Fruit fly (Drosophila melanogaster) whole organism, embryonic: ENCODE measurements around the gene Oseg1.

Source experiments
- Ada2b ChIP-seq: fragments of 200-800 bp; sonication (Bioruptor generic); IDR thresholded peaks from 2 replicates; pipeline ENCODE4 v1.3.6; 2022; ENCODE audit warnings: missing biosample characterization, missing genetic modification characterization
- Atf3 ChIP-seq: fragments of 200-800 bp; sonication (Bioruptor generic); optimal IDR thresholded peaks from 3 replicates; lab custom pipeline; 2016; ENCODE audit warnings: missing biosample characterization, missing genetic modification characterization
- Blimp-1 ChIP-seq: fragments of 200-800 bp; sonication (Bioruptor generic); optimal IDR thresholded peaks from 3 replicates; lab custom pipeline; 2018; ENCODE audit warnings: missing biosample characterization, missing genetic modification characterization, mild to moderate bottlenecking, moderate library complexity, missing genetic modification reagents
- CG10267 ChIP-seq: fragments of 200-800 bp; sonication (Bioruptor generic); optimal IDR thresholded peaks from 2 replicates; lab custom pipeline; 2018; ENCODE audit warnings: missing biosample characterization, mild to moderate bottlenecking, missing genetic modification characterization, moderate library complexity
- CG10274 ChIP-seq: fragments of 200-800 bp; sonication (Bioruptor generic); optimal IDR thresholded peaks from 3 replicates; lab custom pipeline; 2017; ENCODE audit warnings: missing biosample characterization, mild to moderate bottlenecking, missing genetic modification characterization
- CG10431 ChIP-seq: fragments of 200-800 bp; sonication (Bioruptor generic); optimal IDR thresholded peaks from 3 replicates; lab custom pipeline; 2018; ENCODE audit warnings: missing biosample characterization, mild to moderate bottlenecking, missing genetic modification characterization
- CG15269 ChIP-seq: fragments of 200-800 bp; sonication (Bioruptor generic); optimal IDR thresholded peaks from 2 replicates; lab custom pipeline; 2018; ENCODE audit warnings: missing biosample characterization, mild to moderate bottlenecking, missing genetic modification characterization, moderate library complexity
- CG1603 ChIP-seq: fragments of 200-800 bp; sonication (Bioruptor generic); optimal IDR thresholded peaks from 2 replicates; lab custom pipeline; 2019; ENCODE audit warnings: missing biosample characterization, mild to moderate bottlenecking, missing genetic modification characterization, moderate library complexity
- CG18476 ChIP-seq: fragments of 200-800 bp; sonication (Bioruptor generic); optimal IDR thresholded peaks from 2 replicates; lab custom pipeline; 2016; ENCODE audit warnings: missing biosample characterization, mild to moderate bottlenecking, missing genetic modification characterization
- CG18599 ChIP-seq: fragments of 200-800 bp; sonication (Bioruptor generic); optimal IDR thresholded peaks from 3 replicates; lab custom pipeline; 2017; ENCODE audit warnings: missing biosample characterization, missing genetic modification characterization, mild to moderate bottlenecking, moderate library complexity, missing genetic modification reagents
- CG2120 ChIP-seq: fragments of 200-800 bp; sonication (Bioruptor generic); optimal IDR thresholded peaks from 3 replicates; lab custom pipeline; 2016; ENCODE audit warnings: missing biosample characterization, missing genetic modification characterization
- CG32532 ChIP-seq: fragments of 200-800 bp; sonication (Bioruptor generic); IDR thresholded peaks from 2 replicates; pipeline ENCODE4 v1.3.6; 2022; ENCODE audit warnings: missing biosample characterization, missing genetic modification characterization
- CG34376 ChIP-seq: fragments of 200-800 bp; sonication (Bioruptor generic); optimal IDR thresholded peaks from 2 replicates; lab custom pipeline; 2018; ENCODE audit warnings: missing biosample characterization, mild to moderate bottlenecking, missing genetic modification characterization
- CG3726 ChIP-seq: fragments of 200-800 bp; sonication (Bioruptor generic); IDR thresholded peaks from 3 replicates; pipeline ENCODE4, ENCODE4 v1.3.6; 2022; ENCODE audit warnings: missing biosample characterization, missing genetic modification characterization
- CG4404 ChIP-seq: fragments of 200-800 bp; sonication (Bioruptor generic); IDR thresholded peaks from 2 replicates; pipeline ENCODE4 v1.3.6; 2022; ENCODE audit warnings: missing biosample characterization, missing genetic modification characterization
- CG6272 ChIP-seq: fragments of 200-800 bp; sonication (Bioruptor generic); IDR thresholded peaks from 2 replicates; pipeline ENCODE4 v1.3.6; 2022; ENCODE audit warnings: missing biosample characterization, missing genetic modification characterization
- CG9609 ChIP-seq: fragments of 200-800 bp; sonication (Bioruptor generic); optimal IDR thresholded peaks from 3 replicates; lab custom pipeline; 2016; ENCODE audit warnings: missing biosample characterization, missing genetic modification characterization
- D19B ChIP-seq: fragments of 200-800 bp; sonication (Bioruptor generic); optimal IDR thresholded peaks from 2 replicates; lab custom pipeline; 2017; ENCODE audit warnings: missing biosample characterization, mild to moderate bottlenecking, missing genetic modification characterization
- E2f2 ChIP-seq: fragments of 200-800 bp; sonication (Bioruptor generic); IDR thresholded peaks from 2 replicates; pipeline ENCODE4 v1.3.6; 2022; ENCODE audit warnings: missing biosample characterization, missing genetic modification characterization
- Gsc ChIP-seq: fragments of 200-800 bp; sonication (Bioruptor generic); IDR thresholded peaks from 2 replicates; pipeline ENCODE4 v1.3.6; 2022; ENCODE audit warnings: missing biosample characterization, missing genetic modification characterization
- H2.0 ChIP-seq: fragments of 200-800 bp; sonication (Bioruptor generic); IDR thresholded peaks from 2 replicates; pipeline ENCODE4 v1.3.6; 2022; ENCODE audit warnings: missing biosample characterization, missing genetic modification characterization
- Hand ChIP-seq: fragments of 200-800 bp; sonication (Bioruptor generic); optimal IDR thresholded peaks from 2 replicates; lab custom pipeline; 2017; ENCODE audit warnings: mild to moderate bottlenecking, missing biosample characterization, missing genetic modification reagents, missing genetic modification characterization
- Hey ChIP-seq: fragments of 200-800 bp; sonication (Bioruptor generic); optimal IDR thresholded peaks from 3 replicates; lab custom pipeline; 2018; ENCODE audit warnings: missing biosample characterization, mild to moderate bottlenecking, missing genetic modification characterization
- Jarid2 ChIP-seq: fragments of 200-800 bp; sonication (Bioruptor generic); optimal IDR thresholded peaks from 3 replicates; lab custom pipeline; 2017; ENCODE audit warnings: mild to moderate bottlenecking, missing biosample characterization, missing genetic modification reagents, missing genetic modification characterization
- Lim3 ChIP-seq: fragments of 200-800 bp; sonication (Bioruptor generic); IDR thresholded peaks from 2 replicates; pipeline ENCODE4 v1.3.6; 2022; ENCODE audit warnings: missing biosample characterization, missing genetic modification characterization
- Med ChIP-seq: fragments of 200-800 bp; sonication (Bioruptor generic); peaks from one replicate; lab custom pipeline; 2016; ENCODE audit warnings: missing biosample characterization, missing genetic modification characterization, mild to moderate bottlenecking, inconsistent platforms, moderate library complexity
- Sry-δ ChIP-seq: fragments of 200-800 bp; sonication (Bioruptor generic); optimal IDR thresholded peaks from 2 replicates; lab custom pipeline; 2016; ENCODE audit warnings: missing biosample characterization, missing genetic modification characterization
- Taf1 ChIP-seq: fragments of 200-800 bp; sonication (Bioruptor generic); IDR thresholded peaks from 2 replicates; pipeline ENCODE4 v1.3.6; 2022; ENCODE audit warnings: missing biosample characterization, missing genetic modification characterization
- Vsx1 ChIP-seq: fragments of 200-800 bp; sonication (Bioruptor generic); optimal IDR thresholded peaks from 2 replicates; lab custom pipeline; 2017; ENCODE audit warnings: missing biosample characterization, mild to moderate bottlenecking, missing genetic modification characterization, missing genetic modification reagents
- ato ChIP-seq: fragments of 200-800 bp; sonication (Bioruptor generic); IDR thresholded peaks from 2 replicates; pipeline ENCODE4 v1.3.6; 2022; ENCODE audit warnings: missing biosample characterization, missing genetic modification characterization; ENCODE audit not compliant: partially characterized antibody
- bigmax ChIP-seq: fragments of 200-800 bp; sonication (Bioruptor generic); optimal IDR thresholded peaks from 2 replicates; lab custom pipeline; 2018; ENCODE audit warnings: missing biosample characterization, mild to moderate bottlenecking, missing genetic modification characterization
- croc ChIP-seq: fragments of 200-800 bp; sonication (Bioruptor generic); conservative IDR thresholded peaks from 3 replicates; pipeline ENCODE4 v1.3.6; 2022; ENCODE audit warnings: missing biosample characterization, missing genetic modification characterization
- eyg ChIP-seq: fragments of 200-800 bp; sonication (Bioruptor generic); optimal IDR thresholded peaks from 3 replicates; lab custom pipeline; 2016; ENCODE audit warnings: missing biosample characterization, missing genetic modification characterization
- gsb ChIP-seq: fragments of 200-800 bp; sonication (Bioruptor generic); IDR thresholded peaks from 2 replicates; pipeline ENCODE4 v1.3.6; 2022; ENCODE audit warnings: missing biosample characterization, missing genetic modification characterization
- hkb ChIP-seq, 2 experiments: fragments of 200-800 bp in 1 of 2; fragments of >200 bp in 1 of 2; sonication (Bioruptor generic) in 1 of 2; IDR thresholded peaks in 1 of 2; optimal IDR thresholded peaks in 1 of 2; 2 replicates each; pipeline versions ENCODE4 v1.3.6 to Lab custom; 2017 to 2022; ENCODE audit warnings: missing biosample characterization in 1 of 2, missing genetic modification characterization in 1 of 2
- kni ChIP-seq: fragments of 200-800 bp; sonication (Bioruptor generic); optimal IDR thresholded peaks from 3 replicates; lab custom pipeline; 2017; ENCODE audit warnings: mild to moderate bottlenecking, missing biosample characterization, missing genetic modification reagents, missing genetic modification characterization
- lab ChIP-seq: fragments of 200-800 bp; sonication (Bioruptor generic); optimal IDR thresholded peaks from 3 replicates; lab custom pipeline; 2017; ENCODE audit warnings: missing biosample characterization, missing genetic modification characterization, mild to moderate bottlenecking, moderate library complexity, missing genetic modification reagents
- phol ChIP-seq: fragments of 200-800 bp; sonication (Bioruptor generic); optimal IDR thresholded peaks from 3 replicates; lab custom pipeline; 2018; ENCODE audit warnings: missing biosample characterization, mild to moderate bottlenecking, missing genetic modification characterization, moderate library complexity
- schlank ChIP-seq: fragments of 200-800 bp; sonication (Bioruptor generic); optimal IDR thresholded peaks from 2 replicates; lab custom pipeline; 2018; ENCODE audit warnings: missing biosample characterization, mild to moderate bottlenecking, missing genetic modification characterization
- sens-2 ChIP-seq: fragments of 200-800 bp; sonication (Bioruptor generic); IDR thresholded peaks from 2 replicates; pipeline ENCODE4 v1.3.6; 2022; ENCODE audit warnings: missing biosample characterization, missing genetic modification characterization
- sima ChIP-seq: fragments of 200-800 bp; sonication (Bioruptor generic); optimal IDR thresholded peaks from 2 replicates; lab custom pipeline; 2016; ENCODE audit warnings: missing biosample characterization, missing genetic modification characterization
- sqz ChIP-seq: fragments of 200-800 bp; sonication (Bioruptor generic); optimal IDR thresholded peaks from 3 replicates; lab custom pipeline; 2018; ENCODE audit warnings: missing biosample characterization, mild to moderate bottlenecking, missing genetic modification characterization
- sug ChIP-seq: fragments of 200-800 bp; optimal IDR thresholded peaks from 2 replicates; lab custom pipeline; 2019; ENCODE audit warnings: missing biosample characterization, mild to moderate bottlenecking, missing genetic modification characterization, moderate library complexity
- vnd ChIP-seq: fragments of 200-800 bp; sonication (Bioruptor generic); IDR thresholded peaks from 3 replicates; pipeline ENCODE4 v1.3.6; 2022; ENCODE audit warnings: missing biosample characterization, missing genetic modification characterization; ENCODE audit not compliant: partially characterized antibody
- wor ChIP-seq: fragments of 200-800 bp; sonication (Bioruptor generic); IDR thresholded peaks from 2 replicates; pipeline ENCODE4 v1.3.6; 2022; ENCODE audit warnings: missing biosample characterization, missing genetic modification characterization

Oseg1 gene

DNA sequence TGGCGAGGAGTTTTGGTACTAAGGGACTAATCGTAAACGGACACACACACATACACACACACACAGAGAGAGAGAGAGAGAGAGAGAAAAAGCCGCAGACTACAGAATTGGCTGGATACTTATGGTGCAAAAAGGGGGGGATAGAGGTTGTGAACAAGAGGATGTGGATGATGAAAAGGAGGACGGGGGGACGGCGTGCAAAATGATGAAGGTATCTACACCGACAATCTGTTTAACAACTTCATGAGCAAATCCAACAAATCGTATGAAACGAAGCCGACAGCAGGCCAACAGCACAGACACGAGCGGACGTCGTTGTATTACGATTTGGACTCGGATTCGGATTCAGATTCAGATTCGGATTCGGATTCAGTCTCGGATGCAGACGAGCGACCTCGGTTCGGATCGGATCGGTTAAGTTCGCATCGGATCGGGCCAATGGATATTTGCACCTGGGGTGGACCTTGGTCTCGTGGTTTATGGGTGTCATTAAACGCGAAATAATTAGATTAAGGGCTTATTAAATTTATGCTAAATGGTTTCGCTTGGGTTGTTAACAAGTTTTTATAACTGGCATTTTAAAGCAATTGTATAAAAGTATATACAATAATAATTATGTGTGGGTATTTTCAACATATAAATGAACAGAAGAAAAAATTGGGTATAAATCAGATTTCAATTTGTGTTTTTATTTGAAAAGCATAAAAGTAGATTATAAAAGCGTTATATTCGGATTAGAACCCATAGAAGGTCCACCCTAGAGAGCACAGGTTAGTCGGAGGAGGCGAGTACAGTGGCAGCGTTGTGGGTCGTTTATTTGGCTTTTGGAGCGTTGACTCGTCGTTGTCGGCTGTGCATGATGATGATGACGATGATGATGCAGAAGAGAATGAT is 42.6 kb upstream of the Oseg1 start (continued):
- TF ChIP-seq bigmax (GFP tag; lab: Kevin White, UChicago) = peak; percentile 28
- peak; percentile 83 for TF ChIP-seq CG10267
- TF ChIP-seq kni (GFP tag; lab: Kevin White, UChicago) = no peak
- no peak for TF ChIP-seq Atf3 (GFP tag; lab: Kevin White, UChicago)
- TF ChIP-seq CG6272 (GFP tag; lab: Robert Waterston, UW) = 0 out of 2 replicates have a peak, but pooled peaks have one; percentile 20
- TF ChIP-seq CG3726 = peak; percentile 61; the same call in 1 of the 3 replicates
- TF ChIP-seq CG10274 (GFP tag; lab: Kevin White, UChicago) = peak; percentile 80
- TF ChIP-seq sens-2 (GFP tag; lab: Robert Waterston, UW) = no peak
- peak; percentile 17 for TF ChIP-seq Sry-δ (GFP tag; lab: Kevin White, UChicago)

DNA sequence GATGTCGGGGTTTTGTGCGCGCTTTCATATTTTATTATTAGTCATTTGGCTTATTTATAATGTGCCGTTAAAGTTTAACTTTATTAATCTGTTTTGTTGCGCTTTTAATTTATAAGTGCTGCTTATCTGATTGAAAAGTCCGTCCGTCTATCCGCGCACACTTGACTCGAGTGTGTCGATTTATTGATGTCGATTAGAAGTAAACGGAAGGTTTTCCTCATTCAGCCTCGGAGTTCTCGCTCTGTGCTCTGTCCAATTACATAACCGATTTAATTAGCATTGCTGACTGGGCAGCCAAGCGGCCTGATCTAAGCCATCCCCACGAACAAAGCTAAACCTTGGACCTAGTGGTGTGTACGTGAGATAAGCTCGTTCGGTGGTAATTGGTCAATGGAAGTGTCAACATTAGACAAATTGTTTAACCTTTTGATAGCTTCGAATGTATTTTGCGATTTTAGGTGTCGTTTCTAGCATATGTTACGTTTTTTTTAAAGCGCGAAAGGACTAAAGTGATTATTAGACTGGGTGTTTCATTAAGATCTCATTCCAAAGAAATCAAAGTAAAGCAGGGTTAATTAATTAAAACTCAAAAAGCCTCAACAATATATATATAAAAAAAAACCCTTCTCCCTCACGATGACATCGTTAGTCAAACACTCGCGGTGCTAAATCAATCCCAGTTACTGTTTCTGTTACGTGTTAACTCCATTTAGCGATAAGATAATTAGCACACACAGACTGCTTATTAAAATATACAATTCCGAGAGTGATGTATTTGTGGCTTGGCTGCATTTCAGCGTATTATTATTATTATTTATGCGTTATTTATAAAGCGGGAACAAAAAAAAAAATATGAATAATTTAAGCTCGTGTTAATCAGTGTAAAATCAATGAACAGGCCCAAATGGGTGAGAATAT is 41.1 kb upstream of the Oseg1 start:
- no peak for TF ChIP-seq CG32532 (GFP tag; lab: Robert Waterston, UW)
- TF ChIP-seq sima (GFP tag; lab: Kevin White, UChicago) = no peak
- peak; percentile 77 for TF ChIP-seq Med (GFP tag; lab: Kevin White, UChicago)
- no peak for TF ChIP-seq Lim3 (GFP tag; lab: Robert Waterston, UW)
- no peak for TF ChIP-seq CG1603 (tag; lab: Kevin White, UChicago)
- peak; percentile 23 for TF ChIP-seq CG18599 (GFP tag; lab: Kevin White, UChicago)
- no peak for TF ChIP-seq schlank (tag; lab: Kevin White, UChicago)
- TF ChIP-seq sug (tag; lab: Kevin White, UChicago) = peak; percentile 86
- no peak for TF ChIP-seq Blimp-1 (GFP tag; lab: Kevin White, UChicago)
- peak; percentile 40 for TF ChIP-seq sqz (GFP tag; lab: Kevin White, UChicago)
- no peak for TF ChIP-seq CG9609 (GFP tag; lab: Kevin White, UChicago)
- TF ChIP-seq croc (GFP tag; lab: Robert Waterston, UW) = no peak
- no peak for TF ChIP-seq eyg
- peak; percentile 11 for TF ChIP-seq Vsx1 (GFP tag; lab: Kevin White, UChicago)
- TF ChIP-seq hkb (optimal IDR thresholded peaks at IDR 0.05; lab: Kevin White, UChicago) = no peak
- TF ChIP-seq hkb (GFP tag; IDR thresholded peaks at IDR 0.05; lab: Robert Waterston, UW) = no peak
- TF ChIP-seq CG4404 = no peak
- peak; percentile 45 for TF ChIP-seq CG34376 (GFP tag; lab: Kevin White, UChicago)
- TF ChIP-seq Ada2b (GFP tag; lab: Robert Waterston, UW) = no peak
- peak; percentile 20 for TF ChIP-seq CG15269 (tag; lab: Kevin White, UChicago)
- TF ChIP-seq E2f2 = peak; percentile 3; the same call in 1 of the 2 replicates
- no peak for TF ChIP-seq ato (GFP tag; lab: Robert Waterston, UW)
- no peak for TF ChIP-seq gsb (GFP tag; lab: Robert Waterston, UW)
- no peak for TF ChIP-seq Taf1
- no peak for TF ChIP-seq D19B (GFP tag; lab: Kevin White, UChicago)
- peak; percentile 13 for TF ChIP-seq lab (GFP tag; lab: Kevin White, UChicago)
- no peak for TF ChIP-seq Jarid2
- no peak for TF ChIP-seq wor (GFP tag; lab: Robert Waterston, UW)
- peak; percentile 65 for TF ChIP-seq vnd (GFP tag; lab: Robert Waterston, UW)
- no peak for TF ChIP-seq Hand (GFP tag; lab: Kevin White, UChicago)
- no peak for TF ChIP-seq H2.0
- TF ChIP-seq Gsc = no peak
- peak; percentile 31 for TF ChIP-seq CG2120 (GFP tag; lab: Kevin White, UChicago)
- no peak for TF ChIP-seq CG10431
- peak; percentile 8 for TF ChIP-seq CG18476 (GFP tag; lab: Kevin White, UChicago)
- no peak for TF ChIP-seq phol (tag; lab: Kevin White, UChicago)
- TF ChIP-seq Hey (tag; lab: Kevin White, UChicago) = peak; percentile 42
